Worm (Caenorhabditis elegans) whole organism, midembryonic: ENCODE measurements around the gene C13A2.6.

ENCODE experiments used
- T22C8.4 ChIP-seq: fragments of 200-800 bp; sonication (Bioruptor generic); IDR thresholded peaks from 2 replicates; pipeline ENCODE4 v1.3.6; 2022; ENCODE audit warnings: missing genetic modification characterization, missing compliant biosample characterization
- cog-1 ChIP-seq: sonication (generic microtip); optimal IDR thresholded peaks from 2 replicates; lab custom pipeline; 2016; ENCODE audit warnings: missing genetic modification characterization, missing compliant biosample characterization
- flt-1 ChIP-seq: fragments of 200-800 bp; sonication (Bioruptor generic); IDR thresholded peaks from 2 replicates; pipeline ENCODE4 v1.3.6; 2022; ENCODE audit warnings: missing genetic modification characterization, missing compliant biosample characterization
- med-1 ChIP-seq: sonication (generic microtip); optimal IDR thresholded peaks from 2 replicates; lab custom pipeline; 2017; ENCODE audit warnings: missing genetic modification characterization, mild to moderate bottlenecking, missing compliant biosample characterization, antibody characterized with exemption, missing genetic modification reagents; ENCODE audit not compliant: insufficient read depth
- ref-1 ChIP-seq: fragments of 200-800 bp; sonication (Bioruptor generic); conservative IDR thresholded peaks from 2 replicates; pipeline ENCODE4 v1.3.6; 2022; ENCODE audit warnings: missing genetic modification reagents, missing genetic modification characterization, missing compliant biosample characterization
- tab-1 ChIP-seq: fragments of 200-800 bp; sonication (Bioruptor generic); IDR thresholded peaks from 2 replicates; pipeline ENCODE4 v1.3.6; 2022; ENCODE audit warnings: missing genetic modification characterization, missing compliant biosample characterization
- ztf-23 ChIP-seq: fragments of 200-800 bp; sonication (Bioruptor generic); IDR thresholded peaks from 2 replicates; pipeline ENCODE4 v1.3.6; 2022; ENCODE audit warnings: missing genetic modification reagents, missing genetic modification characterization, missing compliant biosample characterization
- ztf-29 ChIP-seq: fragments of 200-800 bp; sonication (Bioruptor generic); IDR thresholded peaks from 2 replicates; pipeline ENCODE4 v1.3.6; 2022; ENCODE audit warnings: missing genetic modification reagents, missing genetic modification characterization, missing compliant biosample characterization

DNA sequence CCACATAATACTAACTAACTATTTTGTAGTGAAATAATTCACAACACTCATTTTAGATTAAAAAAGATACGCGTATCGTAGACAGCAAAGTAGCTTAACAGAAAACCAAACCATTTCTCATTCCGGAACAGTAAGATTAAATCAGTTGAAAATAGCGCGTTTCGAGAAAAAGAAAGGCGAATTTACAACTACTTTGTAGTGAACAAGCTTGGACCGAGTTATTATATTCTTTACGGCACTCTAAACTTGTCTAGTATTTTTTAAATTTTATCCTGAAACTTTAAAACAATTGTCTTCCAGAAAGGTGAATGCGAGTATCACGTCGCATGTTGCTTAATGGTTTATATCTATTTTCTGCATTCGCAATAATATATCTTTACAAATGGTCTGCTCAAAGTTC, 9.6 kb downstream of the C13A2.6 start, which contains the start of gene C13A2.4:
- TF ChIP-seq ztf-29 (GFP tag; lab: Robert Waterston, UW) (no peak), med-1 (GFP tag; lab: Kevin White, UChicago) (no peak), cog-1 (tag; lab: Kevin White, UChicago) (no peak), flt-1 (GFP tag; lab: Robert Waterston, UW) (no peak), ref-1 (GFP tag; lab: Robert Waterston, UW) (no peak), T22C8.4 (no peak), tab-1 (GFP tag; lab: Robert Waterston, UW) (no peak), ztf-23 (GFP tag; lab: Robert Waterston, UW) (no peak)
